Fruit fly (Drosophila melanogaster): ENCODE data around the gene Cdep.
A peak's percentile ranks its signal among the peaks of the same experiment; 100 is the strongest.

The Cdep gene

DNA sequence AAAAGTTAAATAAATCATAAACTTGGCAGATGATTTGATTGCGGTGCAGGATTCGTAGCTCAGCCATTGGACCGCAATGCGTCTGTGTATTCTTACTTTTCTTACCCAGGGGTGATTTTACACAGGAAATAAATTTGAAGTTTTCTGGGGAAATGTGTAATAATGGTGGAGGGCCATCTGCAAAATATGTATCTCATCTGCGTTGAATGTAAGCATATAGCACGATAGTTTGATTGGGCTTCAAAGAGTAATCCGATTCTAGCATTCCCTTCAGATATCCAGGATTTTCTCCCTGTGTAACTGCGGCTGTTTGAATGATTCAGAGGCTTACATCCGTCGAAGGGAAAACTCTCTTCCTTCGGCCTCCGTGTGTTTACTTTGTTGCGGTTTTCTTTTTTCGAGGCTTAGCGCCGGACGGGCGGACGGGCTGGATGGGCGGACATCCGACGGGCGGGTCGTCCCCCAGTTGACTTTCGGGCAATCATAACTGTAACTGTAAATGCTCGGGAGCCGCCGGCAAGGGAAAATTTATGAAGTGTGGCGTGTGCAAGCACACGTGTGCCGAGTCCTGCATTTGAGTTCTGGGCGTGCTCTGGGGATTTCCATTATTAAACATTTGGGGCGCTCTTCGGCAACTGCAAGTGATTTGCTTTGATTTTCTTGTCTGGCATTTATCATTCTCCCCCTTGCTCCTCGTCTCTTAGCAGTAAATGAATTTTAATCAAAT lies 24.1 kb upstream of the Cdep start (continued):
- peak; percentile 32 for TF ChIP-seq CG1647 (GFP tag; optimal IDR thresholded peaks at IDR 0.05)
- peak; percentile 56; the same call in 2 of the 3 replicates for TF ChIP-seq Optix (GFP tag; IDR thresholded peaks at IDR 0.05)
- peak; percentile 66 for TF ChIP-seq CG1792 (GFP tag; optimal IDR thresholded peaks at IDR 0.05)
- peak; percentile 54 for TF ChIP-seq Six4 (GFP tag; optimal IDR thresholded peaks at IDR 0.05)
- TF ChIP-seq CG8290 (GFP tag; optimal IDR thresholded peaks at IDR 0.05) = peak; percentile 63
- TF ChIP-seq CG8290 (tag; optimal IDR thresholded peaks at IDR 0.05) = no peak
- TF ChIP-seq slou (GFP tag; optimal IDR thresholded peaks at IDR 0.05) = no peak
- TF ChIP-seq cg (GFP tag; optimal IDR thresholded peaks at IDR 0.05) = no peak
- no peak for TF ChIP-seq CG42726 (GFP tag; IDR thresholded peaks at IDR 0.05; ENCODE audit: partially characterized antibody)
- TF ChIP-seq usp (GFP tag; optimal IDR thresholded peaks at IDR 0.05) = no peak
- TF ChIP-seq Xrp1 (GFP tag; IDR thresholded peaks at IDR 0.05) = peak; percentile 90
- TF ChIP-seq dpn (GFP tag; optimal IDR thresholded peaks at IDR 0.05) = peak; percentile 68 to 69
- peak; percentile 7 for TF ChIP-seq TFAM (GFP tag; optimal IDR thresholded peaks at IDR 0.05)
- peak; percentile 40 for TF ChIP-seq CG9817 (tag; optimal IDR thresholded peaks at IDR 0.05)
- no peak for TF ChIP-seq gfzf (GFP tag; optimal IDR thresholded peaks at IDR 0.05)
- peak; percentile 62 for TF ChIP-seq CG30403 (GFP tag; optimal IDR thresholded peaks at IDR 0.05)
- TF ChIP-seq lmd (GFP tag; IDR thresholded peaks at IDR 0.05) = peak; percentile 71
- TF ChIP-seq CG10366 (GFP tag; IDR thresholded peaks at IDR 0.05) = peak; percentile 26; the same call in 1 of the 2 replicates
- peak; percentile 70 for TF ChIP-seq ken (GFP tag; IDR thresholded peaks at IDR 0.05)
- peak in 1 of 2 experiments; percentile 83 for TF ChIP-seq eve (GFP tag; optimal IDR thresholded peaks at IDR 0.05)
- peak; percentile 77 for TF ChIP-seq az2 (GFP tag; optimal IDR thresholded peaks at IDR 0.05)
- peak; percentile 79 for TF ChIP-seq chn (GFP tag; optimal IDR thresholded peaks at IDR 0.05)
- TF ChIP-seq sna (GFP tag; IDR thresholded peaks at IDR 0.05; ENCODE audit: partially characterized antibody) = no peak
- TF ChIP-seq Nf-YB (GFP tag; optimal IDR thresholded peaks at IDR 0.05) = peak; percentile 23
- TF ChIP-seq CG11723 (GFP tag; optimal IDR thresholded peaks at IDR 0.05) = peak; percentile 43
- TF ChIP-seq h (optimal IDR thresholded peaks at IDR 0.05) = no peak
- peak; percentile 88 for TF ChIP-seq dmrt11E (tag; optimal IDR thresholded peaks at IDR 0.05)
- TF ChIP-seq CG17802 (tag; optimal IDR thresholded peaks at IDR 0.05) = peak; percentile 57
- no peak for TF ChIP-seq CG4360 (GFP tag; IDR thresholded peaks at IDR 0.05)
- TF ChIP-seq psq (GFP tag; optimal IDR thresholded peaks at IDR 0.05) = no peak
- no peak for TF ChIP-seq Dref (GFP tag; IDR thresholded peaks at IDR 0.05)
- TF ChIP-seq chm (GFP tag; IDR thresholded peaks at IDR 0.05) = 0 out of 2 replicates have a peak, but pooled peaks have one; percentile 41
- no peak for TF ChIP-seq YL-1 (GFP tag; optimal IDR thresholded peaks at IDR 0.05)
- TF ChIP-seq CG18764 (GFP tag; optimal IDR thresholded peaks at IDR 0.05) = peak; percentile 59
- TF ChIP-seq gem (tag; optimal IDR thresholded peaks at IDR 0.05) = peak; percentile 81
- peak; percentile 11 for TF ChIP-seq cwo (GFP tag; optimal IDR thresholded peaks at IDR 0.05)
- peak; percentile 36 for TF ChIP-seq Myb (GFP tag; optimal IDR thresholded peaks at IDR 0.05)
- TF ChIP-seq CG8388 (GFP tag; optimal IDR thresholded peaks at IDR 0.05) = peak; percentile 65
- TF ChIP-seq CG8924 (tag; optimal IDR thresholded peaks at IDR 0.05) = peak; percentile 65
- TF ChIP-seq CG14860 (GFP tag; IDR thresholded peaks at IDR 0.05; ENCODE audit: partially characterized antibody) = no peak
- 0 out of 3 replicates have a peak, but pooled peaks have one; percentile 30 for TF ChIP-seq CG34422 (GFP tag; IDR thresholded peaks at IDR 0.05)
- TF ChIP-seq danr (GFP tag; IDR thresholded peaks at IDR 0.05) = no peak
- TF ChIP-seq CG14667 (GFP tag; IDR thresholded peaks at IDR 0.05) = peak; percentile 19; the same call in 1 of the 2 replicates
- peak; percentile 23 for TF ChIP-seq NC2α (GFP tag; optimal IDR thresholded peaks at IDR 0.05)
- TF ChIP-seq CG10565 (GFP tag; optimal IDR thresholded peaks at IDR 0.05) = peak; percentile 24
- peak; percentile 14 for TF ChIP-seq CG15073 (GFP tag; optimal IDR thresholded peaks at IDR 0.05)
- peak; percentile 46 for TF ChIP-seq Lhr (GFP tag; optimal IDR thresholded peaks at IDR 0.05)
- TF ChIP-seq unpg (GFP tag; optimal IDR thresholded peaks at IDR 0.05) = peak; percentile 76
- peak; percentile 22 for TF ChIP-seq CG9876 (GFP tag; optimal IDR thresholded peaks at IDR 0.05)
- no peak for TF ChIP-seq bigmax (GFP tag; optimal IDR thresholded peaks at IDR 0.05)
